Worm (Caenorhabditis elegans): ENCODE results near the gene pdl-1.

Gene pdl-1

ce11 chrII:7151969-7152631 lies 31.5 kb upstream of the pdl-1 start, which contains the start of gene fust-1 (continued):
- TF ChIP-seq hlh-30 (tag; optimal IDR thresholded peaks at IDR 0.05; ENCODE audit: insufficient read depth) = peak; percentile 83
- peak; percentile 85 for TF ChIP-seq nhr-6 (tag; optimal IDR thresholded peaks at IDR 0.05)
- TF ChIP-seq php-3 (GFP tag; IDR thresholded peaks at IDR 0.05) = peak; percentile 86
- peak; percentile 84 for TF ChIP-seq ztf-7 (tag; optimal IDR thresholded peaks at IDR 0.05)
- no peak; the same call in 1 of the 2 replicates for TF ChIP-seq ZK337.2 (GFP tag; IDR thresholded peaks at IDR 0.05)
- peak in 1 of 2 experiments; percentile 90 for TF ChIP-seq unc-62 (GFP tag; optimal IDR thresholded peaks at IDR 0.05 in 1 of 2)
- TF ChIP-seq unc-62 (tag; optimal IDR thresholded peaks at IDR 0.05) = no peak
- TF ChIP-seq lin-39 (tag; optimal IDR thresholded peaks at IDR 0.05) = no peak
- TF ChIP-seq zag-1 (tag; optimal IDR thresholded peaks at IDR 0.05) = peak; percentile 72
- TF ChIP-seq F49E8.2 (tag; optimal IDR thresholded peaks at IDR 0.05; ENCODE audit: borderline replicate concordance) = peak; percentile 90
- TF ChIP-seq zfp-3 (GFP tag; conservative IDR thresholded peaks at IDR 0.05) = peak; percentile 85
- 0 out of 2 replicates have a peak, but pooled peaks have one; percentile 49 for TF ChIP-seq vab-7 (GFP tag; IDR thresholded peaks at IDR 0.05)
- no peak for TF ChIP-seq ceh-28 (tag; optimal IDR thresholded peaks at IDR 0.05)
- TF ChIP-seq rbr-2 (tag; optimal IDR thresholded peaks at IDR 0.05) = peak; percentile 96
- TF ChIP-seq T20F7.1 (GFP tag; optimal IDR thresholded peaks at IDR 0.05) = peak; percentile 90
- TF ChIP-seq gei-8 (GFP tag; optimal IDR thresholded peaks at IDR 0.05) = peak; percentile 65
- peak; percentile 85; the same call in 1 of the 2 replicates for TF ChIP-seq mxl-2 (GFP tag; conservative IDR thresholded peaks at IDR 0.05)
- TF ChIP-seq madf-5 (GFP tag; IDR thresholded peaks at IDR 0.05) = no peak
- TF ChIP-seq egl-43 (GFP tag; IDR thresholded peaks at IDR 0.05) = peak; percentile 88
- peak; percentile 94 for TF ChIP-seq ctbp-1 (GFP tag; IDR thresholded peaks at IDR 0.05)
- peak; percentile 92 for TF ChIP-seq duxl-1 (tag; optimal IDR thresholded peaks at IDR 0.05; ENCODE audit: poor library complexity)
- TF ChIP-seq F10B5.3 (tag; optimal IDR thresholded peaks at IDR 0.05) = peak; percentile 89
- TF ChIP-seq mxl-3 (GFP tag; optimal IDR thresholded peaks at IDR 0.05) = peak; percentile 77
- no peak for TF ChIP-seq daf-19 (GFP tag; conservative IDR thresholded peaks at IDR 0.05)
- peak; percentile 87 for TF ChIP-seq saeg-2 (GFP tag; IDR thresholded peaks at IDR 0.05)
- peak; percentile 13 for TF ChIP-seq pqm-1 (tag; optimal IDR thresholded peaks at IDR 0.05)
- TF ChIP-seq dpl-1 (GFP tag; optimal IDR thresholded peaks at IDR 0.05) = peak; percentile 90
- peak; percentile 65 for TF ChIP-seq zfp-2 (tag; optimal IDR thresholded peaks at IDR 0.05)
- TF ChIP-seq madf-9 (GFP tag; conservative IDR thresholded peaks at IDR 0.05) = peak; percentile 70; the same call in 1 of the 2 replicates
- TF ChIP-seq fkh-10 (GFP tag; optimal IDR thresholded peaks at IDR 0.05) = peak; percentile 82
- peak; percentile 72 for TF ChIP-seq ama-1 (optimal IDR thresholded peaks at IDR 0.05)
- peak; percentile 81 for TF ChIP-seq spr-3 (GFP tag; optimal IDR thresholded peaks at IDR 0.05)
- peak; percentile 95 for TF ChIP-seq hlh-11 (tag; optimal IDR thresholded peaks at IDR 0.05)
- peak; percentile 96 for TF ChIP-seq mep-1 (tag; optimal IDR thresholded peaks at IDR 0.05)
- TF ChIP-seq F37D6.2 (tag; optimal IDR thresholded peaks at IDR 0.05) = peak; percentile 86
- TF ChIP-seq lir-3 (tag; optimal IDR thresholded peaks at IDR 0.05) = peak; percentile 38
- TF ChIP-seq nhr-28 (tag; optimal IDR thresholded peaks at IDR 0.05) = peak; percentile 87
- peak; percentile 93 for TF ChIP-seq nhr-25 (tag; optimal IDR thresholded peaks at IDR 0.05; ENCODE audit: borderline replicate concordance, insufficient read depth)
- TF ChIP-seq lin-15B (tag; optimal IDR thresholded peaks at IDR 0.05) = peak; percentile 63
- no peak for TF ChIP-seq ceh-82 (tag; optimal IDR thresholded peaks at IDR 0.05)
- peak; percentile 59 for TF ChIP-seq ces-1 (GFP tag; optimal IDR thresholded peaks at IDR 0.05)
- TF ChIP-seq lin-1 (GFP tag; IDR thresholded peaks at IDR 0.05) = peak; percentile 89
- TF ChIP-seq ceh-62 (tag; optimal IDR thresholded peaks at IDR 0.05) = no peak
- peak; percentile 36 to 71 for TF ChIP-seq hif-1 (tag; optimal IDR thresholded peaks at IDR 0.05)
- peak; percentile 96 for TF ChIP-seq lin-38 (GFP tag; IDR thresholded peaks at IDR 0.05)
- TF ChIP-seq nhr-10 (tag; optimal IDR thresholded peaks at IDR 0.05) = peak; percentile 6
- TF ChIP-seq nhr-41 (GFP tag; IDR thresholded peaks at IDR 0.05) = peak; percentile 61; the same call in 1 of the 2 replicates
- TF ChIP-seq lim-7 (GFP tag; IDR thresholded peaks at IDR 0.05) = no peak
- peak; percentile 77; the same call in 1 of the 2 replicates for TF ChIP-seq dmd-9 (GFP tag; IDR thresholded peaks at IDR 0.05)
